Fruit fly (Drosophila melanogaster) whole organism, embryonic: ENCODE results near the gene CG33490.
A peak's percentile ranks its signal among the peaks of the same experiment; 100 is the strongest.

Source experiments
- Atf3 ChIP-seq: fragments of 200-800 bp; sonication (Bioruptor generic); optimal IDR thresholded peaks from 3 replicates; lab custom pipeline; 2016; ENCODE audit warnings: missing biosample characterization, missing genetic modification characterization
- BEAF-32 ChIP-seq: fragments of 200-800 bp; sonication (Bioruptor generic); optimal IDR thresholded peaks from 3 replicates; lab custom pipeline; 2017; ENCODE audit warnings: missing biosample characterization, missing genetic modification characterization, mild to moderate bottlenecking, moderate library complexity, missing genetic modification reagents
- BtbVII ChIP-seq: fragments of 200-800 bp; sonication (Bioruptor generic); optimal IDR thresholded peaks from 3 replicates; lab custom pipeline; 2017; ENCODE audit warnings: missing biosample characterization, mild to moderate bottlenecking, missing genetic modification characterization
- CG10267 ChIP-seq: fragments of 200-800 bp; sonication (Bioruptor generic); optimal IDR thresholded peaks from 2 replicates; lab custom pipeline; 2018; ENCODE audit warnings: missing biosample characterization, mild to moderate bottlenecking, missing genetic modification characterization, moderate library complexity
- CG10543 ChIP-seq: fragments of 200-800 bp; sonication (Bioruptor generic); optimal IDR thresholded peaks from 3 replicates; lab custom pipeline; 2017; ENCODE audit warnings: missing biosample characterization, mild to moderate bottlenecking, missing genetic modification characterization, moderate library complexity
- CG12391 ChIP-seq: fragments of 200-800 bp; sonication (Bioruptor generic); optimal IDR thresholded peaks from 3 replicates; lab custom pipeline; 2018; ENCODE audit warnings: missing biosample characterization, mild to moderate bottlenecking, missing genetic modification characterization, moderate library complexity
- CG13775 ChIP-seq: fragments of 200-800 bp; sonication (Bioruptor generic); optimal IDR thresholded peaks from 3 replicates; lab custom pipeline; 2017; ENCODE audit warnings: missing biosample characterization, mild to moderate bottlenecking, missing genetic modification characterization
- CG14014 ChIP-seq: fragments of 200-800 bp; sonication (Bioruptor generic); IDR thresholded peaks from 2 replicates; pipeline ENCODE4 v1.3.6; 2022; ENCODE audit warnings: missing biosample characterization, missing genetic modification characterization
- CG15011 ChIP-seq: fragments of 200-800 bp; sonication (Bioruptor generic); optimal IDR thresholded peaks from 3 replicates; lab custom pipeline; 2018; ENCODE audit warnings: missing biosample characterization, mild to moderate bottlenecking, missing genetic modification characterization
- CG15269 ChIP-seq: fragments of 200-800 bp; sonication (Bioruptor generic); optimal IDR thresholded peaks from 2 replicates; lab custom pipeline; 2018; ENCODE audit warnings: missing biosample characterization, mild to moderate bottlenecking, missing genetic modification characterization, moderate library complexity
- CG1603 ChIP-seq: fragments of 200-800 bp; sonication (Bioruptor generic); optimal IDR thresholded peaks from 2 replicates; lab custom pipeline; 2019; ENCODE audit warnings: missing biosample characterization, mild to moderate bottlenecking, missing genetic modification characterization, moderate library complexity
- CG16779 ChIP-seq: fragments of 200-800 bp; sonication (Bioruptor generic); IDR thresholded peaks from 2 replicates; pipeline ENCODE4 v1.3.6; 2022; ENCODE audit warnings: missing biosample characterization, missing genetic modification characterization
- CG17385 ChIP-seq: fragments of 200-800 bp; sonication (Bioruptor generic); optimal IDR thresholded peaks from 3 replicates; lab custom pipeline; 2018; ENCODE audit warnings: missing biosample characterization, mild to moderate bottlenecking, missing genetic modification characterization
- CG17829 ChIP-seq: fragments of 200-800 bp; optimal IDR thresholded peaks from 2 replicates; lab custom pipeline; 2019; ENCODE audit warnings: missing biosample characterization, mild to moderate bottlenecking, missing genetic modification characterization, moderate library complexity
- CG1832 ChIP-seq: fragments of 200-800 bp; sonication (Bioruptor generic); optimal IDR thresholded peaks from 2 replicates; lab custom pipeline; 2017; ENCODE audit warnings: missing biosample characterization, mild to moderate bottlenecking, missing genetic modification characterization, inconsistent platforms
- CG34376 ChIP-seq: fragments of 200-800 bp; sonication (Bioruptor generic); optimal IDR thresholded peaks from 2 replicates; lab custom pipeline; 2018; ENCODE audit warnings: missing biosample characterization, mild to moderate bottlenecking, missing genetic modification characterization
- CG3726 ChIP-seq: fragments of 200-800 bp; sonication (Bioruptor generic); IDR thresholded peaks from 3 replicates; pipeline ENCODE4, ENCODE4 v1.3.6; 2022; ENCODE audit warnings: missing biosample characterization, missing genetic modification characterization
- CG4424 ChIP-seq: fragments of 200-800 bp; sonication (Bioruptor generic); optimal IDR thresholded peaks from 3 replicates; lab custom pipeline; 2016; ENCODE audit warnings: missing biosample characterization, missing genetic modification characterization
- CG4617 ChIP-seq: fragments of 200-800 bp; sonication (Bioruptor generic); optimal IDR thresholded peaks from 3 replicates; lab custom pipeline; 2016; ENCODE audit warnings: missing biosample characterization, missing genetic modification characterization, borderline replicate concordance
- CG6689 ChIP-seq: fragments of 200-800 bp; sonication (Bioruptor generic); IDR thresholded peaks from 2 replicates; pipeline ENCODE4 v1.3.6; 2022; ENCODE audit warnings: missing biosample characterization, missing genetic modification characterization
- CG8944 ChIP-seq: fragments of 200-800 bp; sonication (Bioruptor generic); optimal IDR thresholded peaks from 3 replicates; lab custom pipeline; 2016; ENCODE audit warnings: missing biosample characterization, missing genetic modification characterization
- CG9727 ChIP-seq: fragments of 200-800 bp; sonication (Bioruptor generic); optimal IDR thresholded peaks from 3 replicates; lab custom pipeline; 2017; ENCODE audit warnings: missing biosample characterization, mild to moderate bottlenecking, missing genetic modification characterization
- CHES-1-like ChIP-seq: fragments of 200-800 bp; sonication (Bioruptor generic); optimal IDR thresholded peaks from 2 replicates; lab custom pipeline; 2016; ENCODE audit warnings: missing biosample characterization, missing genetic modification characterization
- Camta ChIP-seq: fragments of 200-800 bp; sonication (Bioruptor generic); optimal IDR thresholded peaks from 2 replicates; lab custom pipeline; 2016; ENCODE audit warnings: missing biosample characterization, missing genetic modification characterization
- Deaf1 ChIP-seq: fragments of 200-800 bp; optimal IDR thresholded peaks from 3 replicates; lab custom pipeline; 2019; ENCODE audit warnings: missing biosample characterization, mild to moderate bottlenecking, missing genetic modification characterization, moderate library complexity
- Dll ChIP-seq: fragments of 200-800 bp; sonication (Bioruptor generic); IDR thresholded peaks from 4 replicates; pipeline ENCODE4 v1.3.6; 2022; ENCODE audit warnings: missing biosample characterization, missing genetic modification characterization; ENCODE audit not compliant: partially characterized antibody
- Jarid2 ChIP-seq: fragments of 200-800 bp; sonication (Bioruptor generic); optimal IDR thresholded peaks from 3 replicates; lab custom pipeline; 2017; ENCODE audit warnings: mild to moderate bottlenecking, missing biosample characterization, missing genetic modification reagents, missing genetic modification characterization
- Myb ChIP-seq: fragments of 200-800 bp; sonication (Bioruptor generic); optimal IDR thresholded peaks from 2 replicates; lab custom pipeline; 2016; ENCODE audit warnings: missing biosample characterization, missing genetic modification characterization
- PHDP ChIP-seq: fragments of 200-800 bp; sonication (Bioruptor generic); optimal IDR thresholded peaks from 3 replicates; lab custom pipeline; 2018; ENCODE audit warnings: missing biosample characterization, mild to moderate bottlenecking, missing genetic modification characterization, moderate library complexity
- Trl ChIP-seq, 3 experiments: fragments of >200 bp in 2 of 3; fragments of 200-800 bp in 1 of 3; sonication (Bioruptor generic) in 1 of 3; optimal IDR thresholded peaks; 2 replicates in 1 of 3; 3 replicates in 2 of 3; lab custom pipeline; 2016 to 2017; ENCODE audit warnings: missing biosample characterization in 1 of 3, missing genetic modification characterization in 1 of 3
- Usf ChIP-seq: fragments of 200-800 bp; sonication (Bioruptor generic); optimal IDR thresholded peaks from 2 replicates; lab custom pipeline; 2017; ENCODE audit warnings: missing genotype, missing biosample characterization, missing genetic modification characterization
- Xrp1 ChIP-seq: fragments of 200-800 bp; sonication (Bioruptor generic); IDR thresholded peaks from 2 replicates; pipeline ENCODE4 v1.3.6; 2022; ENCODE audit warnings: missing biosample characterization, missing genetic modification characterization
- bab2 ChIP-seq: fragments of 200-800 bp; sonication (Bioruptor generic); optimal IDR thresholded peaks from 2 replicates; lab custom pipeline; 2016; ENCODE audit warnings: missing biosample characterization, missing genetic modification characterization
- chinmo ChIP-seq: fragments of 200-800 bp; sonication (Bioruptor generic); IDR thresholded peaks from 4 replicates; pipeline ENCODE4 v1.3.6; 2022; ENCODE audit warnings: missing biosample characterization, missing genetic modification characterization; ENCODE audit not compliant: partially characterized antibody
- crp ChIP-seq, 2 experiments: fragments of 200-800 bp; sonication (Bioruptor generic); optimal IDR thresholded peaks; 2 replicates in 1 of 2; 3 replicates in 1 of 2; lab custom pipeline; 2017; ENCODE audit warnings: missing biosample characterization in 2 of 2, missing genetic modification characterization in 2 of 2, mild to moderate bottlenecking in 1 of 2, moderate library complexity in 1 of 2
- dysf ChIP-seq: fragments of 200-800 bp; sonication (Bioruptor generic); IDR thresholded peaks from 3 replicates; pipeline ENCODE4 v1.3.6; 2022; ENCODE audit warnings: missing biosample characterization, missing genetic modification characterization
- gem ChIP-seq: fragments of 200-800 bp; sonication (Bioruptor generic); optimal IDR thresholded peaks from 2 replicates; lab custom pipeline; 2019; ENCODE audit warnings: missing biosample characterization, mild to moderate bottlenecking, missing genetic modification characterization, moderate library complexity
- hbn ChIP-seq: fragments of 200-800 bp; sonication (Bioruptor generic); IDR thresholded peaks from 2 replicates; pipeline ENCODE4 v1.3.6; 2022; ENCODE audit warnings: missing biosample characterization, missing genetic modification characterization; ENCODE audit not compliant: partially characterized antibody
- inv ChIP-seq: fragments of 200-800 bp; sonication (Bioruptor generic); IDR thresholded peaks from 2 replicates; pipeline ENCODE4 v1.3.6; 2022; ENCODE audit warnings: missing biosample characterization, missing genetic modification characterization; ENCODE audit not compliant: partially characterized antibody
- org-1 ChIP-seq: fragments of 200-800 bp; sonication (Bioruptor generic); optimal IDR thresholded peaks from 2 replicates; lab custom pipeline; 2017; ENCODE audit warnings: missing biosample characterization, missing genetic modification characterization
- pum ChIP-seq: fragments of 200-800 bp; sonication (Bioruptor generic); optimal IDR thresholded peaks from 2 replicates; lab custom pipeline; 2016; ENCODE audit warnings: missing biosample characterization, missing genetic modification characterization
- sd ChIP-seq: fragments of 200-800 bp; sonication (Bioruptor generic); optimal IDR thresholded peaks from 3 replicates; lab custom pipeline; 2018; ENCODE audit warnings: missing biosample characterization, mild to moderate bottlenecking, missing genetic modification characterization, moderate library complexity
- sisA ChIP-seq: fragments of 200-800 bp; sonication (Bioruptor generic); IDR thresholded peaks from 2 replicates; pipeline ENCODE4 v1.3.6; 2022; ENCODE audit warnings: missing biosample characterization, missing genetic modification characterization
- unpg ChIP-seq: fragments of 200-800 bp; sonication (Bioruptor generic); optimal IDR thresholded peaks from 3 replicates; lab custom pipeline; 2018; ENCODE audit warnings: missing biosample characterization, mild to moderate bottlenecking, missing genetic modification characterization, moderate library complexity
- zen2 ChIP-seq: fragments of 200-800 bp; sonication (Bioruptor generic); IDR thresholded peaks from 3 replicates; pipeline ENCODE4 v1.3.6; 2022; ENCODE audit warnings: missing biosample characterization, missing genetic modification characterization; ENCODE audit not compliant: partially characterized antibody

Gene CG33490

DNA sequence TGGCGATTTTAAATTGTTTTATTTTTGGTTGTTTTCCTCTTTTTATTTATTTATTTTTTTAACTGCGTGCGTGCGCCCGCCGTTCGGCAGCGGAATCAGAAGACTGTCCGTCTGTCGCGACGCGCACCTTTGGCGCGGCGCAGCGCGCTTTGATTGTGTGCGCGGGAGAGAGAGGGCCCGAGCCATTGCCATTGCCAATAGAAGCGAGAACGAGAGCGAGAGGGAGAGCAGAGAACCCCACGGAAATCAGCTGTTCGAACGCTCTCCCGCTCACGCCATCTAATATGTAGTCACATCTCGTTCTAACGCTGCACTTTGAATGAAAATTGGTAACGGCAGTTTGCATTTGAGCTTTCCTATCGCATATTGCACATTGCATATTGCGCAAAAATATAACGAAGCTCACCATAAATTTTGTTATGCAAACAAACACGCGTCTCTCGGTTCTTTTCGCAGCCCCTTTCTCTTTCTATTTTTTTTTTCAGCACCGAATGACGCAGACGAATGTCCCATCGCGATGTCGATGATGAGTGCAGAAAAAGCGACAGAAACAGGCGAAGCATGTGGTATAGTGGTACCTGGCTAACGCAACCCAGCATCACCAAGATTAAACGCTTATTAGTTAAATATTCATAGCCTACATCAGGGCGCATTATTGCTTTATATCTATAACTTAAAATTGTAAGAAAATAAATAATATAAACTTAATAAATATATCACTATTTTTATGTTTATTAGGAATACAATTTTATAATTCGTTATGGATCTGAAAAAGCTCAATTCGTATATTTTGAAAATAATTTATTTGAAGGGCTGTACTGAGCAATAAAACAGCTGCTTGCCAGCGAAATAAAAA is 39.8 kb downstream of the CG33490 start (continued):
- no peak for TF ChIP-seq bab2 (GFP tag; lab: Kevin White, UChicago)
- no peak for TF ChIP-seq CG4424 (GFP tag; lab: Kevin White, UChicago)
- no peak for TF ChIP-seq CG4617 (GFP tag; lab: Kevin White, UChicago)
- peak; percentile 3 for TF ChIP-seq CG17829 (tag; lab: Kevin White, UChicago)
- no peak for TF ChIP-seq pum (GFP tag; lab: Kevin White, UChicago)
- TF ChIP-seq Usf: peak; percentile 29
- no peak for TF ChIP-seq CG15011
- TF ChIP-seq dysf: peak; percentile 46; the same call in 2 of the 3 replicates
- TF ChIP-seq CG1603: no peak
- peak; percentile 96 for TF ChIP-seq chinmo (GFP tag; lab: Robert Waterston, UW)
- TF ChIP-seq CG13775 (GFP tag; lab: Kevin White, UChicago): peak; percentile 13
- TF ChIP-seq zen2 (GFP tag; lab: Robert Waterston, UW): 0 out of 3 replicates have a peak, but pooled peaks have one; percentile 48
- peak; percentile 28; the same call in 1 of the 2 replicates for TF ChIP-seq hbn (GFP tag; lab: Robert Waterston, UW)
- peak; percentile 49 for TF ChIP-seq PHDP (tag; lab: Kevin White, UChicago)
- TF ChIP-seq Jarid2 (GFP tag; lab: Kevin White, UChicago): peak; percentile 68
- peak; percentile 24 for TF ChIP-seq CG12391 (tag; lab: Kevin White, UChicago)
- peak in 1 of 2 experiments; percentile 80 for TF ChIP-seq crp (GFP tag; optimal IDR thresholded peaks at IDR 0.05; lab: Kevin White, UChicago)
- TF ChIP-seq CHES-1-like (GFP tag; lab: Kevin White, UChicago): no peak

DNA sequence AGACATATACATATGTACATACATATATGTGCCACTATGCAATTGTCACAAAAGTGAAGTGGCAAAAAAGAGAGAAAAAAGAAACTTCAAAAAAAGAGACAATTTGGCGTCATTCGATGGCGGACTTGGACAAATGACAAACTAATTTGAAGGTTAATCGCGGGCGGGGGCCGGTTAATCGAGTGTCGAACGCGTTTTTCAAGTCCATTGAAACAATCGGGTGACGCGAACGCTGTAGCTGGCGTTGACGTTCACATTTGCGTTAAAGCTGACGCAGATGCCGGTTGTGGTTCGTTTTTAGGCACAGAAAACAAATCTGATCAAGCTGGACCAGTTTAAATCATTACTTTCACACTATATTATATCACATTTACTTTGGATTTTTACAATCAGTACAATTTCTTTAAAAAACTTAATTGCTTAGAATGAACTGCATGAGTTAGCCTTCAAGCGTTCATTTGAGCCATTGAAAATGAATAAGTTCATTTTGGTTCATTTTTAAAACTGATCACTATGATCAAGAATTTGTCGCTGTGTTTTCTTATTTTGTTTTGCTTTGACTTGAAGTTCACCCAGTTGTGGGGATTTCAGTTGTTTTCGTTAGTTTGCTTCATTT is 40.7 kb downstream of the CG33490 start:
- TF ChIP-seq CG9727 (GFP tag; lab: Kevin White, UChicago): peak; percentile 22
- TF ChIP-seq CG10267 (tag; lab: Kevin White, UChicago): peak; percentile 20
- TF ChIP-seq sisA (GFP tag; lab: Robert Waterston, UW): no peak
- peak; percentile 61 for TF ChIP-seq org-1 (GFP tag; lab: Kevin White, UChicago)
- no peak for TF ChIP-seq Atf3
- TF ChIP-seq Myb (GFP tag; lab: Kevin White, UChicago): peak; percentile 30
- no peak for TF ChIP-seq CG1832
- TF ChIP-seq BtbVII (GFP tag; lab: Kevin White, UChicago): peak; percentile 34
- TF ChIP-seq CG3726: no peak
- TF ChIP-seq Trl (optimal IDR thresholded peaks at IDR 0.05; lab: Kevin White, UChicago): no peak
- TF ChIP-seq Trl (GFP tag; optimal IDR thresholded peaks at IDR 0.05; lab: Kevin White, UChicago): peak; percentile 38
- TF ChIP-seq CG8944 (GFP tag; lab: Kevin White, UChicago): no peak
- TF ChIP-seq CG6689 (GFP tag; lab: Robert Waterston, UW): 0 out of 2 replicates have a peak, but pooled peaks have one; percentile 23
- TF ChIP-seq unpg (GFP tag; lab: Kevin White, UChicago): peak; percentile 45
- TF ChIP-seq CG10543 (GFP tag; lab: Kevin White, UChicago): peak; percentile 72
- TF ChIP-seq CG34376 (GFP tag; lab: Kevin White, UChicago): peak; percentile 78
- peak; percentile 48 for TF ChIP-seq CG17385 (GFP tag; lab: Kevin White, UChicago)
- TF ChIP-seq sd (tag; lab: Kevin White, UChicago): no peak
- no peak for TF ChIP-seq Dll (GFP tag; lab: Robert Waterston, UW)
- no peak for TF ChIP-seq inv (GFP tag; lab: Robert Waterston, UW)
- TF ChIP-seq Camta (GFP tag; lab: Kevin White, UChicago): peak; percentile 23
- TF ChIP-seq Deaf1 (tag; lab: Kevin White, UChicago): no peak
- TF ChIP-seq CG16779 (GFP tag; lab: Robert Waterston, UW): no peak
- TF ChIP-seq CG15269 (tag; lab: Kevin White, UChicago): peak; percentile 76
- TF ChIP-seq gem (tag; lab: Kevin White, UChicago): peak; percentile 69
- no peak for TF ChIP-seq BEAF-32
- TF ChIP-seq CG14014 (GFP tag; lab: Robert Waterston, UW): peak; percentile 48
- peak; percentile 27; the same call in 1 of the 2 replicates for TF ChIP-seq Xrp1 (GFP tag; lab: Robert Waterston, UW)
